Fruit fly (Drosophila melanogaster) whole organism, pupa: ENCODE data around the gene CG31697.
A peak's percentile ranks its signal among the peaks of the same experiment; 100 is the strongest.

ENCODE experiments used
- D1 ChIP-seq: fragments of 200-800 bp; sonication (Bioruptor generic); optimal IDR thresholded peaks from 2 replicates; lab custom pipeline; 2018; ENCODE audit warnings: missing biosample characterization, mild to moderate bottlenecking, missing genetic modification characterization, moderate library complexity
- EcR ChIP-seq: fragments of 200-800 bp; sonication (Bioruptor generic); optimal IDR thresholded peaks from 3 replicates; lab custom pipeline; 2019; ENCODE audit warnings: missing biosample characterization, missing genetic modification characterization, mild to moderate bottlenecking, moderate library complexity, missing genetic modification reagents
- fd96Ca ChIP-seq: fragments of 200-800 bp; sonication (Bioruptor generic); IDR thresholded peaks from 3 replicates; pipeline ENCODE4 v1.3.6; 2022; ENCODE audit warnings: missing biosample characterization, missing genetic modification characterization
- gl ChIP-seq: fragments of 200-800 bp; sonication (Bioruptor generic); optimal IDR thresholded peaks from 2 replicates; lab custom pipeline; 2018; ENCODE audit warnings: missing biosample characterization, mild to moderate bottlenecking, missing genetic modification characterization

DNA sequence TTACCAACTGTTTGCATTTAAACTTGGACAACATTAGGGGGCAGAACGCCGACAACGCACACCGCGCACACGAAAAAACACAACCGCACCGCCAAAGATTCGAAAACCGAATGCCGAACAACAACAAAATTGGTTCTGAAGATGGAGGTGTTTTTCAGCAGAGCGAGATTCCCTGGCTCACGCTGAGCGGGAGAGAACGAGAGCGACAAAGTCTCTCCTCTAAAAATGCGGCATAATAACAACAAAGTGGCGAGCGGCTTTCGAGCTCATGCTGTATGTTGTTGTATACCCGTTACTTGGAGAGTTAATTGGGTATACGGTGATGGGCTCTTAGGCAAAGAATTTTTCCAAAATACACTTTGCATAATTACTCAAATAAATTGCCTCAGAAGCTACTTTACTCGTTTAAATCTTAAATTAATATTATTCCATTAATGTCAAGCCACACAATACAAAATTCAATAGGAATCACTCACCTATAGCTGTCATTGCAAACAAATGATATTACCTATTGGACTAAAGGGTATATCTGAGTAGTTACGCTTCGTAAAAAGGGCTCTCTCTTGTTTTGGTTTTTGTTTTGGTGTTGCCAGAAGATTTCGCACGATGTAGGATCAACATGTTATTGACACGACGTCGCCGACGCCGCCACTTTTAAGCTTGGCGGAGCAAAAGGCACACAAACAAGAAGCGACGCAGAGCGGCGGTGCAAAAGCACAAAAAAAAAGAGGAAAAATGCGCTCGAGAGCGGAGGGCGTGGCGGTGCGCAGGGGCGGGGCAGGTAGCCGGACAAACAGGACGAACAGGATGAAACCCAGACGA lies 37.5 kb downstream of the CG31697 start:
- peak; percentile 83 for TF ChIP-seq gl (tag; lab: Kevin White, UChicago)
- peak; percentile 59; the same call in 1 of the 3 replicates for TF ChIP-seq fd96Ca
- peak; percentile 89 for TF ChIP-seq D1 (tag; lab: Kevin White, UChicago)
- peak; percentile 96 for TF ChIP-seq EcR (GFP tag; lab: Kevin White, UChicago)
